Fruit fly (Drosophila melanogaster) whole organism, embryonic: Measurements from ENCODE around the gene CG15818.

ENCODE experiments used
- CG10147 ChIP-seq: fragments of 200-800 bp; sonication (Bioruptor generic); optimal IDR thresholded peaks from 2 replicates; lab custom pipeline; 2019; ENCODE audit warnings: missing biosample characterization, mild to moderate bottlenecking, missing genetic modification characterization, moderate library complexity
- CG12659 ChIP-seq: fragments of 200-800 bp; sonication (Bioruptor generic); optimal IDR thresholded peaks from 3 replicates; lab custom pipeline; 2017; ENCODE audit warnings: mild to moderate bottlenecking, missing biosample characterization, missing genetic modification reagents, missing genetic modification characterization
- CG14441 ChIP-seq: fragments of 200-800 bp; sonication (Bioruptor generic); IDR thresholded peaks from 2 replicates; pipeline ENCODE4 v1.3.6; 2022; ENCODE audit warnings: missing biosample characterization, missing genetic modification characterization
- CG18011 ChIP-seq: fragments of 200-800 bp; sonication (Bioruptor generic); optimal IDR thresholded peaks from 2 replicates; lab custom pipeline; 2017; ENCODE audit warnings: missing biosample characterization, missing genetic modification characterization, mild to moderate bottlenecking, moderate library complexity, missing genotype
- CG2199 ChIP-seq: fragments of 200-800 bp; sonication (Bioruptor generic); IDR thresholded peaks from 3 replicates; pipeline ENCODE4 v1.3.6; 2022; ENCODE audit warnings: missing biosample characterization, missing genetic modification characterization
- CG3995 ChIP-seq: fragments of 200-800 bp; sonication (Bioruptor generic); optimal IDR thresholded peaks from 3 replicates; lab custom pipeline; 2016; ENCODE audit warnings: missing biosample characterization, missing genetic modification characterization
- CG42726 ChIP-seq: fragments of 200-800 bp; sonication (Bioruptor generic); IDR thresholded peaks from 2 replicates; pipeline ENCODE4 v1.3.6; 2022; ENCODE audit warnings: missing biosample characterization, missing genetic modification characterization; ENCODE audit not compliant: partially characterized antibody
- CG7372 ChIP-seq: fragments of 200-800 bp; sonication (Bioruptor generic); IDR thresholded peaks from 2 replicates; pipeline ENCODE4 v1.3.6; 2022; ENCODE audit warnings: missing biosample characterization, missing genetic modification characterization
- CG9437 ChIP-seq: fragments of 200-800 bp; sonication (Bioruptor generic); optimal IDR thresholded peaks from 2 replicates; lab custom pipeline; 2018; ENCODE audit warnings: missing biosample characterization, mild to moderate bottlenecking, missing genetic modification characterization
- D19B ChIP-seq: fragments of 200-800 bp; sonication (Bioruptor generic); optimal IDR thresholded peaks from 2 replicates; lab custom pipeline; 2017; ENCODE audit warnings: missing biosample characterization, mild to moderate bottlenecking, missing genetic modification characterization
- Doc2 ChIP-seq: fragments of 200-800 bp; sonication (Bioruptor generic); IDR thresholded peaks from 2 replicates; pipeline ENCODE4 v1.3.6; 2022; ENCODE audit warnings: missing biosample characterization, missing genetic modification characterization
- Dp ChIP-seq: fragments of 200-800 bp; sonication (Bioruptor generic); optimal IDR thresholded peaks from 2 replicates; lab custom pipeline; 2018; ENCODE audit warnings: missing biosample characterization, mild to moderate bottlenecking, missing genetic modification characterization, moderate library complexity
- Hsf ChIP-seq: fragments of 200-800 bp; sonication (Bioruptor generic); optimal IDR thresholded peaks from 3 replicates; lab custom pipeline; 2016; ENCODE audit warnings: missing biosample characterization, missing genetic modification characterization
- Jarid2 ChIP-seq: fragments of 200-800 bp; sonication (Bioruptor generic); optimal IDR thresholded peaks from 3 replicates; lab custom pipeline; 2017; ENCODE audit warnings: mild to moderate bottlenecking, missing biosample characterization, missing genetic modification reagents, missing genetic modification characterization
- Kr ChIP-seq: fragments of 200-800 bp; sonication (Bioruptor generic); optimal IDR thresholded peaks from 2 replicates; lab custom pipeline; 2017; ENCODE audit warnings: missing biosample characterization, mild to moderate bottlenecking, missing genetic modification characterization
- MBD-R2 ChIP-seq: fragments of 200-800 bp; sonication (Bioruptor generic); IDR thresholded peaks from 2 replicates; pipeline ENCODE4 v1.3.6; 2022; ENCODE audit warnings: missing biosample characterization, missing genetic modification characterization
- Myb ChIP-seq: fragments of 200-800 bp; sonication (Bioruptor generic); optimal IDR thresholded peaks from 2 replicates; lab custom pipeline; 2016; ENCODE audit warnings: missing biosample characterization, missing genetic modification characterization
- Opbp ChIP-seq: fragments of 200-800 bp; sonication (Bioruptor generic); IDR thresholded peaks from 3 replicates; pipeline ENCODE4 v1.3.6; 2022; ENCODE audit warnings: missing biosample characterization, missing genetic modification characterization; ENCODE audit not compliant: partially characterized antibody
- amos ChIP-seq: fragments of 200-800 bp; sonication (Bioruptor generic); IDR thresholded peaks from 2 replicates; pipeline ENCODE4 v1.3.6; 2022; ENCODE audit warnings: missing biosample characterization, missing genetic modification characterization; ENCODE audit not compliant: partially characterized antibody
- cato ChIP-seq: fragments of 200-800 bp; sonication (Bioruptor generic); optimal IDR thresholded peaks from 2 replicates; lab custom pipeline; 2016; ENCODE audit warnings: missing biosample characterization, missing genetic modification characterization, borderline replicate concordance
- chinmo ChIP-seq: fragments of 200-800 bp; sonication (Bioruptor generic); IDR thresholded peaks from 4 replicates; pipeline ENCODE4 v1.3.6; 2022; ENCODE audit warnings: missing biosample characterization, missing genetic modification characterization; ENCODE audit not compliant: partially characterized antibody
- gro ChIP-seq: fragments of 200-800 bp; sonication (Bioruptor generic); optimal IDR thresholded peaks from 2 replicates; lab custom pipeline; 2016; ENCODE audit warnings: missing biosample characterization, missing genetic modification characterization
- ind ChIP-seq: fragments of 200-800 bp; sonication (Bioruptor generic); optimal IDR thresholded peaks from 3 replicates; lab custom pipeline; 2016; ENCODE audit warnings: missing biosample characterization, missing genetic modification characterization
- nau ChIP-seq: fragments of 200-800 bp; sonication (Bioruptor generic); optimal IDR thresholded peaks from 3 replicates; lab custom pipeline; 2017; ENCODE audit warnings: missing biosample characterization, mild to moderate bottlenecking, missing genetic modification characterization, missing genetic modification reagents
- pnt ChIP-seq: fragments of 200-800 bp; sonication (Bioruptor generic); optimal IDR thresholded peaks from 3 replicates; lab custom pipeline; 2016; ENCODE audit warnings: missing biosample characterization, missing genetic modification characterization
- sens ChIP-seq: fragments of 200-800 bp; sonication (Bioruptor generic); peaks from one replicate; lab custom pipeline; 2016; ENCODE audit warnings: missing biosample characterization, missing genetic modification characterization
- stwl ChIP-seq: fragments of 200-800 bp; sonication (Bioruptor generic); optimal IDR thresholded peaks from 3 replicates; lab custom pipeline; 2018; ENCODE audit warnings: missing biosample characterization, mild to moderate bottlenecking, missing genetic modification characterization, moderate library complexity
- vvl ChIP-seq: fragments of 200-800 bp; sonication (Bioruptor generic); IDR thresholded peaks from 2 replicates; pipeline ENCODE4 v1.3.6; 2022; ENCODE audit warnings: missing biosample characterization, missing genetic modification characterization
- zen2 ChIP-seq: fragments of 200-800 bp; sonication (Bioruptor generic); IDR thresholded peaks from 3 replicates; pipeline ENCODE4 v1.3.6; 2022; ENCODE audit warnings: missing biosample characterization, missing genetic modification characterization; ENCODE audit not compliant: partially characterized antibody

The CG15818 gene

DNA sequence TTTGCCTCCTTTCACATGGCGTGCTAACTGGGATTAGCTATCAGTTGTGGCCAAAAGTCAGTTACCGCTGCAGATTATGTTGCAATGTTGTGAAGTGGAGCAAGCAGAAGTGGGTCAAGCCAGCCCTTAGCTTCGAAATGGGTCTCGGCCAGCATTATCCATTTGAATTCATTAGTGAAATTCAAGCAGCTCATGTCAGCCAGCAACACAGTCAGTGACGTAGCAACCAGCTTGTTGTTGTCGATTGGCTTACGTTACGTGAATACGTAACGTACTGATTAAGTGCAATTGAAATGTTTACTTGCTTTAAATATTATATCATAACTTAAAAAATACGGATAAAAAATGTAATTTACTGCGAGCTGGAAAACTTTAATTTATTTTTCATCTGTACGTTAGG lies 41.4 kb downstream of the CG15818 start (continued):
- TF ChIP-seq CG10147 (GFP tag; lab: Kevin White, UChicago) (no peak), chinmo (GFP tag; lab: Robert Waterston, UW) (no peak), ind (GFP tag; lab: Kevin White, UChicago) (no peak), CG7372 (GFP tag; lab: Robert Waterston, UW) (0 out of 2 replicates have a peak, but pooled peaks have one; percentile 19), CG42726 (GFP tag; lab: Robert Waterston, UW) (peak; percentile 46; the same call in 1 of the 2 replicates), CG14441 (GFP tag; lab: Robert Waterston, UW) (peak; percentile 20; the same call in 1 of the 2 replicates), Hsf (GFP tag; lab: Kevin White, UChicago) (no peak), vvl (GFP tag; lab: Robert Waterston, UW) (no peak; the same call in 1 of the 2 replicates), CG3995 (GFP tag; lab: Kevin White, UChicago) (no peak), Dp (GFP tag; lab: Kevin White, UChicago) (peak; percentile 75), CG2199 (GFP tag; lab: Robert Waterston, UW) (peak; percentile 82), Myb (GFP tag; lab: Kevin White, UChicago) (peak; percentile 71), CG18011 (GFP tag; lab: Kevin White, UChicago) (peak; percentile 97), amos (GFP tag; lab: Robert Waterston, UW) (0 out of 2 replicates have a peak, but pooled peaks have one; percentile 25), zen2 (GFP tag; lab: Robert Waterston, UW) (peak; percentile 47; the same call in 1 of the 3 replicates), stwl (tag; lab: Kevin White, UChicago) (peak; percentile 97), Kr (GFP tag; lab: Kevin White, UChicago) (no peak), pnt (no peak), sens (GFP tag; lab: Kevin White, UChicago) (peak; percentile 51), CG9437 (peak; percentile 99), CG12659 (GFP tag; lab: Kevin White, UChicago) (peak; percentile 1), Opbp (peak; percentile 19; the same call in 1 of the 3 replicates), MBD-R2 (0 out of 2 replicates have a peak, but pooled peaks have one; percentile 47), gro (GFP tag; lab: Kevin White, UChicago) (no peak)

- TF ChIP-seq D19B (GFP tag; lab: Kevin White, UChicago) (no peak), Jarid2 (GFP tag; lab: Kevin White, UChicago) (no peak), Doc2 (GFP tag; lab: Robert Waterston, UW) (no peak), cato (GFP tag; lab: Kevin White, UChicago) (no peak), nau (no peak)
- TF ChIP-seq, all 482 proteins: peak for 0
Observed at dm6 chr2L:7454112-7454511, 43.4 kb downstream of the CG15818 start, which contains the start of gene Gr28a. TSS of gene Gr28a (minus strand) at chr2L:7454212.
